Fruit fly (Drosophila melanogaster): ENCODE data around the gene CG31459.

dm6 chr3R:19846870-19847590, 6.4 kb downstream of the CG31459 start, which contains the start of gene MICU3:
- TF ChIP-seq lola (GFP tag; optimal IDR thresholded peaks at IDR 0.05) (no peak), Hr83 (GFP tag; optimal IDR thresholded peaks at IDR 0.05; ENCODE audit: poor library complexity, severe bottlenecking) (no peak), sv (GFP tag; optimal IDR thresholded peaks at IDR 0.05) (peak; percentile 40), Hr78 (GFP tag; optimal IDR thresholded peaks at IDR 0.05) (no peak), psq (GFP tag; optimal IDR thresholded peaks at IDR 0.05) (peak; percentile 42)
